Worm (Caenorhabditis elegans) whole organism, L3 larva: Measurements from ENCODE around the gene ttr-29.
A peak's percentile ranks its signal among the peaks of the same experiment; 100 is the strongest.

Source experiments
- R02D3.7 ChIP-seq: fragments of 150-350 bp; optimal IDR thresholded peaks from 2 replicates; lab custom pipeline; 2014; ENCODE audit warnings: missing biosample characterization, missing genetic modification characterization
- ama-1 ChIP-seq: fragments of 150-350 bp; optimal IDR thresholded peaks from 2 replicates; lab custom pipeline; 2018
- ceh-16 ChIP-seq: sonication (generic microtip); optimal IDR thresholded peaks from 2 replicates; lab custom pipeline; 2017; ENCODE audit warnings: missing biosample characterization, missing genetic modification characterization
- ceh-28 ChIP-seq: fragments of 150-350 bp; optimal IDR thresholded peaks from 2 replicates; lab custom pipeline; 2014; ENCODE audit warnings: missing biosample characterization, missing genetic modification reagents, missing genetic modification characterization
- ceh-9 ChIP-seq: sonication (generic microtip); optimal IDR thresholded peaks from 2 replicates; lab custom pipeline; 2018; ENCODE audit warnings: missing biosample characterization, missing genetic modification characterization
- egl-27 ChIP-seq: sonication (generic microtip); optimal IDR thresholded peaks from 4 replicates; lab custom pipeline; 2017; ENCODE audit warnings: missing biosample characterization, missing genetic modification reagents, missing genetic modification characterization
- egl-5 ChIP-seq: fragments of 150-350 bp; optimal IDR thresholded peaks from 2 replicates; lab custom pipeline; 2017; ENCODE audit warnings: missing biosample characterization, missing genetic modification reagents, missing genetic modification characterization, inconsistent platforms
- elt-1 ChIP-seq: fragments of 150-350 bp; optimal IDR thresholded peaks from 2 replicates; lab custom pipeline; 2014; ENCODE audit warnings: missing biosample characterization, missing genetic modification characterization
- elt-2 ChIP-seq: sonication (generic microtip); optimal IDR thresholded peaks from 2 replicates; lab custom pipeline; 2016; ENCODE audit warnings: missing genetic modification reagents, mild to moderate bottlenecking, missing genetic modification characterization, missing compliant biosample characterization
- elt-3 ChIP-seq, 3 experiments: fragments of 150-350 bp in 1 of 3; sonication (generic microtip) in 2 of 3; optimal IDR thresholded peaks; 2 replicates in 2 of 3; 4 replicates in 1 of 3; lab custom pipeline; 2014 to 2017; ENCODE audit warnings: missing biosample characterization in 3 of 3, missing genetic modification characterization in 3 of 3
- eor-1 ChIP-seq, 2 experiments: fragments of 150-350 bp; optimal IDR thresholded peaks; 2 replicates each; lab custom pipeline; 2014 to 2018; ENCODE audit warnings: missing biosample characterization in 2 of 2, missing genetic modification characterization in 2 of 2
- fkh-10 ChIP-seq: sonication (generic microtip); optimal IDR thresholded peaks from 2 replicates; lab custom pipeline; 2017; ENCODE audit warnings: missing biosample characterization, missing genetic modification reagents, missing genetic modification characterization
- fkh-2 ChIP-seq: fragments of 150-350 bp; optimal IDR thresholded peaks from 2 replicates; lab custom pipeline; 2014; ENCODE audit warnings: missing biosample characterization, missing genetic modification reagents, missing genetic modification characterization
- fos-1 ChIP-seq: fragments of 150-350 bp; optimal IDR thresholded peaks from 2 replicates; lab custom pipeline; 2014; ENCODE audit warnings: missing biosample characterization, missing genetic modification characterization
- hmg-11 ChIP-seq: sonication (generic microtip); optimal IDR thresholded peaks from 2 replicates; lab custom pipeline; 2016; ENCODE audit warnings: missing genetic modification characterization, missing compliant biosample characterization
- jun-1 ChIP-seq: fragments of 150-350 bp; optimal IDR thresholded peaks from 2 replicates; lab custom pipeline; 2014; ENCODE audit warnings: missing biosample characterization, missing genetic modification reagents, missing genetic modification characterization
- lin-15B ChIP-seq: fragments of 150-350 bp; optimal IDR thresholded peaks from 2 replicates; lab custom pipeline; 2014; ENCODE audit warnings: missing biosample characterization, missing genetic modification characterization
- lin-39 ChIP-seq: fragments of 150-350 bp; optimal IDR thresholded peaks from 2 replicates; lab custom pipeline; 2018; ENCODE audit warnings: missing biosample characterization, missing genetic modification reagents, missing genetic modification characterization
- lsy-12 ChIP-seq: sonication (generic microtip); optimal IDR thresholded peaks from 2 replicates; lab custom pipeline; 2016; ENCODE audit warnings: mild to moderate bottlenecking, missing genetic modification characterization, missing compliant biosample characterization
- mdl-1 ChIP-seq: fragments of 150-350 bp; optimal IDR thresholded peaks from 2 replicates; lab custom pipeline; 2014; ENCODE audit warnings: missing biosample characterization, missing genetic modification characterization
- mml-1 ChIP-seq: fragments of 150-350 bp; sonication (generic microtip); optimal IDR thresholded peaks from 3 replicates; lab custom pipeline; 2014; ENCODE audit warnings: missing biosample characterization, missing genetic modification characterization
- nhr-11 ChIP-seq: fragments of 150-350 bp; optimal IDR thresholded peaks from 2 replicates; lab custom pipeline; 2014; ENCODE audit warnings: missing biosample characterization, missing genetic modification characterization
- nhr-12 ChIP-seq: fragments of 150-350 bp; optimal IDR thresholded peaks from 2 replicates; lab custom pipeline; 2014; ENCODE audit warnings: missing biosample characterization, missing genetic modification characterization
- nhr-237 ChIP-seq: fragments of 150-350 bp; optimal IDR thresholded peaks from 2 replicates; lab custom pipeline; 2014; ENCODE audit warnings: missing biosample characterization, missing genetic modification characterization
- nhr-25 ChIP-seq: sonication (generic microtip); optimal IDR thresholded peaks from 2 replicates; lab custom pipeline; 2017; ENCODE audit warnings: missing biosample characterization, missing genetic modification characterization
- nhr-28 ChIP-seq: fragments of 150-350 bp; optimal IDR thresholded peaks from 2 replicates; lab custom pipeline; 2014; ENCODE audit warnings: missing biosample characterization, missing genetic modification characterization
- nhr-43 ChIP-seq: sonication (generic microtip); optimal IDR thresholded peaks from 2 replicates; lab custom pipeline; 2016; ENCODE audit warnings: mild to moderate bottlenecking, missing genetic modification characterization, missing compliant biosample characterization; ENCODE audit not compliant: poor library complexity, severe bottlenecking
- nhr-67 ChIP-seq: fragments of 150-350 bp; optimal IDR thresholded peaks from 2 replicates; lab custom pipeline; 2014; ENCODE audit warnings: missing biosample characterization, missing genetic modification characterization
- nhr-76 ChIP-seq: fragments of 150-350 bp; sonication (generic microtip); optimal IDR thresholded peaks from 5 replicates; lab custom pipeline; 2014; ENCODE audit warnings: missing biosample characterization, missing genetic modification characterization
- nhr-77 ChIP-seq: fragments of 150-350 bp; optimal IDR thresholded peaks from 2 replicates; lab custom pipeline; 2014; ENCODE audit warnings: missing biosample characterization, missing genetic modification characterization
- pha-4 ChIP-seq: fragments of 150-350 bp; optimal IDR thresholded peaks from 2 replicates; lab custom pipeline; 2014; ENCODE audit warnings: missing biosample characterization, missing genetic modification reagents, missing genetic modification characterization
- pqm-1 ChIP-seq: fragments of 150-350 bp; optimal IDR thresholded peaks from 2 replicates; lab custom pipeline; 2017; ENCODE audit warnings: missing biosample characterization, missing genetic modification characterization, inconsistent platforms
- skn-1 ChIP-seq: fragments of 150-350 bp; optimal IDR thresholded peaks from 2 replicates; lab custom pipeline; 2014; ENCODE audit warnings: missing biosample characterization, missing genetic modification characterization
- tbx-2 ChIP-seq: sonication (generic microtip); optimal IDR thresholded peaks from 2 replicates; lab custom pipeline; 2016; ENCODE audit warnings: mild to moderate bottlenecking, missing genetic modification characterization, missing compliant biosample characterization
- zag-1 ChIP-seq: fragments of 150-350 bp; optimal IDR thresholded peaks from 2 replicates; lab custom pipeline; 2014; ENCODE audit warnings: missing biosample characterization, missing genetic modification characterization
- ztf-11 ChIP-seq: fragments of 150-350 bp; optimal IDR thresholded peaks from 2 replicates; lab custom pipeline; 2014; ENCODE audit warnings: missing biosample characterization, missing genetic modification characterization

The ttr-29 gene

ce11 chrV:12950812-12951528 is 44.3 kb upstream of the ttr-29 start, which contains the start of the genes T16G1.9 and T16G1.18 (continued):
- TF ChIP-seq mml-1 (no peak), fos-1 (tag; lab: Kevin White, UChicago) (no peak), nhr-43 (tag; lab: Kevin White, UChicago) (peak; percentile 6), ztf-11 (tag; lab: Kevin White, UChicago) (no peak), elt-2 (peak; percentile 42), elt-1 (tag; lab: Kevin White, UChicago) (no peak)

ce11 chrV:12949607-12950006 is 43.0 kb upstream of the ttr-29 start, which contains the start of gene T16G1.13:
Gene T16G1.13, plus strand, starts transcription at chrV:12949907.
- TF ChIP-seq nhr-67 (no peak), egl-5 (tag; lab: Kevin White, UChicago) (no peak), nhr-237 (tag; lab: Kevin White, UChicago) (no peak), lin-39 (tag; lab: Kevin White, UChicago) (no peak), nhr-11 (no peak), fos-1 (tag; lab: Kevin White, UChicago) (no peak), mdl-1 (no peak), jun-1 (tag; lab: Kevin White, UChicago) (no peak), zag-1 (tag; lab: Kevin White, UChicago) (no peak), fkh-10 (GFP tag; lab: Kevin White, UChicago) (no peak), skn-1 (tag; lab: Kevin White, UChicago) (no peak), pha-4 (tag; lab: Kevin White, UChicago) (no peak), eor-1 (tag; optimal IDR thresholded peaks at IDR 0.05; lab: Kevin White, UChicago) (no peak), ztf-11 (tag; lab: Kevin White, UChicago) (no peak), R02D3.7 (no peak), nhr-12 (no peak), ceh-16 (tag; lab: Kevin White, UChicago) (no peak), nhr-43 (tag; lab: Kevin White, UChicago) (no peak), mml-1 (no peak), elt-1 (tag; lab: Kevin White, UChicago) (no peak)

- TF ChIP-seq lin-15B = no peak
- TF ChIP-seq mml-1 = no peak
- no peak for TF ChIP-seq nhr-28 (tag; lab: Kevin White, UChicago)
- TF ChIP-seq jun-1 (tag; lab: Kevin White, UChicago) = no peak
- no peak for TF ChIP-seq zag-1 (tag; lab: Kevin White, UChicago)
- TF ChIP-seq pha-4 (tag; lab: Kevin White, UChicago) = no peak
- TF ChIP-seq ceh-9 (tag; lab: Kevin White, UChicago) = no peak
- no peak for TF ChIP-seq lin-39 (tag; lab: Kevin White, UChicago)
- no peak for TF ChIP-seq pqm-1 (tag; lab: Kevin White, UChicago)
- no peak for TF ChIP-seq lsy-12
- TF ChIP-seq fos-1 (tag; lab: Kevin White, UChicago) = no peak
- TF ChIP-seq eor-1 (tag; optimal IDR thresholded peaks at IDR 0.05; lab: Kevin White, UChicago) = no peak
- TF ChIP-seq mdl-1 = no peak
- no peak for TF ChIP-seq fkh-2
- no peak for TF ChIP-seq nhr-77 (tag; lab: Kevin White, UChicago)
Observed at ce11 chrV:12944775-12945174, 38.1 kb upstream of the ttr-29 start, which contains the start of gene grl-2. Gene grl-2, plus strand, starts transcription at chrV:12945075.

- TF ChIP-seq elt-3 (tag; optimal IDR thresholded peaks at IDR 0.05; lab: Kevin White, UChicago) (no peak), fkh-2 (no peak), jun-1 (tag; lab: Kevin White, UChicago) (no peak), ama-1 (lab: Kevin White, UChicago) (no peak), fos-1 (tag; lab: Kevin White, UChicago) (no peak), nhr-28 (tag; lab: Kevin White, UChicago) (no peak), fkh-10 (GFP tag; lab: Kevin White, UChicago) (no peak), egl-27 (tag; lab: Kevin White, UChicago) (no peak), tbx-2 (tag; lab: Kevin White, UChicago) (no peak), nhr-25 (no peak), ceh-16 (tag; lab: Kevin White, UChicago) (no peak), hmg-11 (tag; lab: Kevin White, UChicago) (no peak), nhr-76 (tag; lab: Kevin White, UChicago) (no peak), elt-1 (tag; lab: Kevin White, UChicago) (no peak), mdl-1 (no peak), lin-15B (no peak), ceh-28 (tag; lab: Kevin White, UChicago) (no peak), zag-1 (tag; lab: Kevin White, UChicago) (no peak), lsy-12 (no peak)
Observed at ce11 chrV:12944229-12944628, 37.6 kb upstream of the ttr-29 start, which contains the start of gene T16G1.3. Gene T16G1.3, minus strand, starts transcription at chrV:12944329.
